Worm (Caenorhabditis elegans): ENCODE data around the gene nipa-1.

DNA sequence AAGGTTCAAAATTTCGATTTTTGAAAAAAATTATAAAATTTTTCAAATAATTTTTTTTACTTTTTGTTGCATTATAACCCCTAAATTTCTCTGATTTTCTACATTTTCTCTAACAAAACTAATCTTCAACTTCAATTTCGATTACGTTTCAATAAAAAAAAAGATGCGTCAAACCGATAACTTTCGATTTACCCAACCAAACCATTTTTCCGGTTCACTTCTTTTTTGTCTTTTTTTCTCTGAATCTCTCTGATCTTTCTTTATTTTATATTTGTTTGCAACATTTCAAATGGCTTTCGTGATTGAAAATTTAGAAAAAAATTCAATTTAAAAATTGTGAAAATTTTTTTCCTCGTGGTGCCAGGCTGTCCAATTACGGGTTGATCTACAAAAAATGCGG, 36.5 kb upstream of the nipa-1 start:
- TF ChIP-seq ceh-40 (GFP tag; IDR thresholded peaks at IDR 0.05) (no peak), cebp-2 (GFP tag; IDR thresholded peaks at IDR 0.05) (no peak), F23B12.7 (tag; optimal IDR thresholded peaks at IDR 0.05; ENCODE audit: insufficient read depth) (no peak), lin-35 (GFP tag; optimal IDR thresholded peaks at IDR 0.05) (no peak), dpl-1 (GFP tag; optimal IDR thresholded peaks at IDR 0.05) (no peak)
